Worm (Caenorhabditis elegans): ENCODE data around the gene F28A10.7.

- no peak for TF ChIP-seq ztf-29 (GFP tag; IDR thresholded peaks at IDR 0.05)
- no peak for TF ChIP-seq klf-2 (GFP tag; conservative IDR thresholded peaks at IDR 0.05)
- no peak for TF ChIP-seq tab-1 (GFP tag; IDR thresholded peaks at IDR 0.05)
- no peak for TF ChIP-seq cog-1 (tag; optimal IDR thresholded peaks at IDR 0.05)
These were observed 20.0 kb downstream of the F28A10.7 start, which contains the start of gene F28A10.1 for ce11 chrII:825521-825920.
